Worm (Caenorhabditis elegans): ENCODE results near the gene Y66C5A.1.

DNA sequence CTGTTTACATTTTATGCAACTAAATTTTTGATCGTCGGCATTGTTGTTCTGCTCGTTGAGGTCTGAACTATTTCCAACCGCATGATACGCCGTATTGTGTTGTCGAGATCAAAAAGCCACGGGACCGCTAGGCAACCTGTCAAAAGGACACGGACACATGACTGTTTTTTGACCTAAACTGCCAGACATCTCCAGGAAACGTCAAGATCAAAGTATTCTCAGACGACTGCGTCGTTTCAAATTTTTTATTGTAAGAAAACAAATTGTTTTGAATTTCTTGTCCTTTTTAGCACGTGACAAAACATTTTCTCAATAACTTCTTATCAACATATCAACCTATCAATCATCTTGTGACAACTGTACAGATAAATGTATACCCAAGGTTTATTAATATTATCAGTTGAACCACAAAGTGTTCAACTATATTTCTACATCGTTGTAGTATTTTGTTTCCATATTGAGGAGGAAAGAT lies 46.8 kb upstream of the Y66C5A.1 start:
- TF ChIP-seq ama-1 (optimal IDR thresholded peaks at IDR 0.05) = no peak
- TF ChIP-seq ceh-36 (tag; optimal IDR thresholded peaks at IDR 0.05) = no peak
- TF ChIP-seq ets-7 (tag; optimal IDR thresholded peaks at IDR 0.05) = no peak
- no peak for TF ChIP-seq tbx-11 (GFP tag; IDR thresholded peaks at IDR 0.05)
- TF ChIP-seq scrt-1 (GFP tag; IDR thresholded peaks at IDR 0.05) = no peak
- TF ChIP-seq pes-1 (GFP tag; IDR thresholded peaks at IDR 0.05) = no peak

Measured in whole organism, early embryonic.